Fruit fly (Drosophila melanogaster): Measurements from ENCODE around the gene Swip-1.

dm6 chr2L:18967897-18968296 is 19.2 kb downstream of the Swip-1 start:
- no peak for TF ChIP-seq CG8478 (optimal IDR thresholded peaks at IDR 0.05)
- TF ChIP-seq psq (optimal IDR thresholded peaks at IDR 0.05), result no peak
- TF ChIP-seq usp (GFP tag; optimal IDR thresholded peaks at IDR 0.05), result no peak
- TF ChIP-seq Dll (optimal IDR thresholded peaks at IDR 0.05), result no peak
- no peak for TF ChIP-seq pan (optimal IDR thresholded peaks at IDR 0.05)
- TF ChIP-seq EcR (GFP tag; optimal IDR thresholded peaks at IDR 0.05), result no peak

Data from whole organism.